Fruit fly (Drosophila melanogaster): Measurements from ENCODE around the gene Ctps.

- TF ChIP-seq psq (optimal IDR thresholded peaks at IDR 0.05) (no peak), EcR (GFP tag; optimal IDR thresholded peaks at IDR 0.05) (no peak)
These were observed 23.6 kb downstream of the Ctps start, which contains the start of gene CG32847 for dm6 chr3L:15121272-15121671.
